1 worm cellular context compared by ENCODE assay signal in genomic region chrII:6838270-6838878, ce11.
TF ChIP-seq lines count a peak whose summit lies in the region.

No protein-coding gene starts in this region.

TF ChIP-seq in whole organism, L2 larva, 48 proteins besides CTCF, POLR2A, EP300 and RAD21 (continued from another document):
- TF ChIP-seq nhr-23 (tag; optimal IDR thresholded peaks at IDR 0.05; lab: Kevin White, UChicago) (no peak), nhr-237 (tag; optimal IDR thresholded peaks at IDR 0.05; lab: Kevin White, UChicago) (no peak), nhr-21 (tag; optimal IDR thresholded peaks at IDR 0.05; lab: Kevin White, UChicago) (no peak), sma-9 (GFP tag; optimal IDR thresholded peaks at IDR 0.05; lab: Kevin White, UChicago) (peak; percentile 42), sma-9 (tag; optimal IDR thresholded peaks at IDR 0.05; lab: Kevin White, UChicago) (no peak), nhr-11 (tag; optimal IDR thresholded peaks at IDR 0.05; lab: Kevin White, UChicago) (no peak), lin-11 (tag; optimal IDR thresholded peaks at IDR 0.05; lab: Kevin White, UChicago) (no peak), lin-39 (tag; optimal IDR thresholded peaks at IDR 0.05; lab: Kevin White, UChicago) (peak; percentile 88), elt-1 (tag; optimal IDR thresholded peaks at IDR 0.05; lab: Kevin White, UChicago) (no peak), gmeb-1 (tag; optimal IDR thresholded peaks at IDR 0.05; lab: Kevin White, UChicago) (no peak), nhr-10 (tag; optimal IDR thresholded peaks at IDR 0.05; lab: Kevin White, UChicago) (no peak), alr-1 (tag; optimal IDR thresholded peaks at IDR 0.05; lab: Kevin White, UChicago) (no peak), skn-1 (tag; optimal IDR thresholded peaks at IDR 0.05; lab: Kevin White, UChicago) (no peak), egl-27 (tag; optimal IDR thresholded peaks at IDR 0.05; lab: Kevin White, UChicago) (peak; percentile 94), nhr-77 (tag; optimal IDR thresholded peaks at IDR 0.05; lab: Kevin White, UChicago) (no peak), lin-13 (GFP tag; optimal IDR thresholded peaks at IDR 0.05; lab: Kevin White, UChicago) (no peak), mbf-1 (tag; optimal IDR thresholded peaks at IDR 0.05; lab: Kevin White, UChicago) (no peak), elt-3 (tag; optimal IDR thresholded peaks at IDR 0.05; lab: Kevin White, UChicago) (no peak), mab-5 (tag; optimal IDR thresholded peaks at IDR 0.05; lab: Kevin White, UChicago) (peak; percentile 94), dmd-4 (tag; optimal IDR thresholded peaks at IDR 0.05; lab: Kevin White, UChicago) (no peak), ztf-4 (tag; optimal IDR thresholded peaks at IDR 0.05; lab: Kevin White, UChicago) (peak; percentile 22), R02D3.7 (tag; optimal IDR thresholded peaks at IDR 0.05; lab: Kevin White, UChicago) (no peak), lsy-2 (tag; optimal IDR thresholded peaks at IDR 0.05; lab: Kevin White, UChicago) (peak in 1 of 2 experiments; percentile 46), ZK546.5 (tag; optimal IDR thresholded peaks at IDR 0.05; lab: Kevin White, UChicago) (no peak), zag-1 (tag; optimal IDR thresholded peaks at IDR 0.05; lab: Kevin White, UChicago) (no peak)
TF ChIP-seq in whole organism, L2 larva: peak in this region for 17.
